Worm (Caenorhabditis elegans) whole organism, L4 larva: ENCODE data around the gene F59A7.5.

Experiments used
- F44E2.7 ChIP-seq: fragments of 200-800 bp; sonication (Bioruptor generic); IDR thresholded peaks from 2 replicates; pipeline ENCODE4 v2.1.2; 2022; ENCODE audit warnings: missing genetic modification characterization, missing compliant biosample characterization
- R02D3.7 ChIP-seq: fragments of 150-350 bp; sonication (generic microtip); optimal IDR thresholded peaks from 3 replicates; lab custom pipeline; 2014; ENCODE audit warnings: missing biosample characterization, missing genetic modification characterization
- Y105C5A.15 ChIP-seq: fragments of 200-800 bp; sonication (Bioruptor generic); IDR thresholded peaks from 2 replicates; pipeline ENCODE4 v1.3.6; 2022; ENCODE audit warnings: missing genetic modification characterization, missing compliant biosample characterization
- aha-1 ChIP-seq: fragments of 150-350 bp; peaks from one replicate; lab custom pipeline; 2014; ENCODE audit warnings: missing biosample characterization, missing genetic modification characterization
- daf-19 ChIP-seq: fragments of 200-800 bp; sonication (Bioruptor generic); conservative IDR thresholded peaks from 2 replicates; pipeline ENCODE4 v1.3.6; 2022; ENCODE audit warnings: missing genetic modification characterization, missing compliant biosample characterization
- fkh-10 ChIP-seq: fragments of 150-350 bp; optimal IDR thresholded peaks from 2 replicates; lab custom pipeline; 2014; ENCODE audit warnings: missing biosample characterization, missing genetic modification reagents, missing genetic modification characterization
- lsy-2 ChIP-seq, 2 experiments: fragments of 150-350 bp in 1 of 2; sonication (generic microtip) in 1 of 2; optimal IDR thresholded peaks; 2 replicates each; lab custom pipeline; 2014 to 2017; ENCODE audit warnings: missing biosample characterization in 2 of 2, missing genetic modification characterization in 2 of 2
- mdl-1 ChIP-seq, 2 experiments: fragments of 150-350 bp in 1 of 2; sonication (generic microtip) in 1 of 2; optimal IDR thresholded peaks; 2 replicates each; lab custom pipeline; 2014 to 2017; ENCODE audit warnings: missing biosample characterization in 2 of 2, missing genetic modification characterization in 2 of 2
- nhr-237 ChIP-seq: sonication (generic microtip); optimal IDR thresholded peaks from 2 replicates; lab custom pipeline; 2017; ENCODE audit warnings: missing biosample characterization, missing genetic modification characterization
- nhr-28 ChIP-seq: fragments of 150-350 bp; optimal IDR thresholded peaks from 2 replicates; lab custom pipeline; 2014; ENCODE audit warnings: missing biosample characterization, missing genetic modification characterization
- nhr-76 ChIP-seq: fragments of 150-350 bp; optimal IDR thresholded peaks from 2 replicates; lab custom pipeline; 2014; ENCODE audit warnings: missing biosample characterization, missing genetic modification characterization
- pha-4 ChIP-seq, 2 experiments: fragments of 150-350 bp in 1 of 2; fragments of 200-800 bp in 1 of 2; sonication (Bioruptor generic) in 1 of 2; IDR thresholded peaks in 1 of 2; optimal IDR thresholded peaks in 1 of 2; 2 replicates each; pipeline versions ENCODE4 v1.3.6 to Lab custom; 2014 to 2022; ENCODE audit warnings: missing genetic modification characterization in 2 of 2, missing genetic modification reagents in 2 of 2, missing biosample characterization in 1 of 2, missing compliant biosample characterization in 1 of 2
- snpc-1.2 ChIP-seq: fragments of 200-800 bp; sonication (Bioruptor generic); IDR thresholded peaks from 2 replicates; pipeline ENCODE4 v1.3.6; 2022; ENCODE audit warnings: missing genetic modification reagents, missing genetic modification characterization, missing compliant biosample characterization

- TF ChIP-seq F44E2.7 (GFP tag; lab: Robert Waterston, UW), result no peak
- TF ChIP-seq nhr-76 (tag; lab: Kevin White, UChicago), result no peak
- no peak for TF ChIP-seq Y105C5A.15
- no peak for TF ChIP-seq daf-19
- no peak for TF ChIP-seq snpc-1.2 (GFP tag; lab: Robert Waterston, UW)
- no peak for TF ChIP-seq nhr-28
- TF ChIP-seq pha-4 (GFP tag; IDR thresholded peaks at IDR 0.05; lab: Robert Waterston, UW), result no peak
- TF ChIP-seq pha-4 (tag; optimal IDR thresholded peaks at IDR 0.05; lab: Kevin White, UChicago), result no peak
- no peak for TF ChIP-seq aha-1 (tag; lab: Kevin White, UChicago)
- TF ChIP-seq nhr-237 (tag; lab: Kevin White, UChicago), result no peak
- TF ChIP-seq fkh-10, result no peak
- TF ChIP-seq R02D3.7 (tag; lab: Kevin White, UChicago), result no peak
- TF ChIP-seq mdl-1 (tag; optimal IDR thresholded peaks at IDR 0.05; lab: Kevin White, UChicago), result no peak
- TF ChIP-seq lsy-2 (tag; optimal IDR thresholded peaks at IDR 0.05; lab: Kevin White, UChicago), result no peak
Measured at ce11 chrV:2053509-2053908, 31.0 kb downstream of the F59A7.5 start, which contains the start of gene comt-5.
